Fruit fly (Drosophila melanogaster): ENCODE measurements around the gene CG7458.

- TF ChIP-seq pan (optimal IDR thresholded peaks at IDR 0.05) (no peak), h (GFP tag; optimal IDR thresholded peaks at IDR 0.05) (no peak), lola (GFP tag; optimal IDR thresholded peaks at IDR 0.05) (no peak), fru (GFP tag; optimal IDR thresholded peaks at IDR 0.05) (no peak), Dfd (GFP tag; optimal IDR thresholded peaks at IDR 0.05) (no peak), Hr78 (GFP tag; optimal IDR thresholded peaks at IDR 0.05) (no peak), OdsH (GFP tag; optimal IDR thresholded peaks at IDR 0.05) (no peak), Myc (optimal IDR thresholded peaks at IDR 0.05) (no peak), ey (GFP tag; optimal IDR thresholded peaks at IDR 0.05) (no peak), Abd-B (GFP tag; optimal IDR thresholded peaks at IDR 0.05) (no peak), Rel (GFP tag; optimal IDR thresholded peaks at IDR 0.05) (no peak), Rel (tag; optimal IDR thresholded peaks at IDR 0.05) (no peak), tai (GFP tag; optimal IDR thresholded peaks at IDR 0.05) (no peak), Vsx2 (GFP tag; optimal IDR thresholded peaks at IDR 0.05; ENCODE audit: partially characterized antibody) (no peak)
Measured at dm6 chr3L:21918605-21919004, 36.3 kb upstream of the CG7458 start.
